Worm (Caenorhabditis elegans): ENCODE measurements around the gene uda-1.

The uda-1 gene

DNA sequence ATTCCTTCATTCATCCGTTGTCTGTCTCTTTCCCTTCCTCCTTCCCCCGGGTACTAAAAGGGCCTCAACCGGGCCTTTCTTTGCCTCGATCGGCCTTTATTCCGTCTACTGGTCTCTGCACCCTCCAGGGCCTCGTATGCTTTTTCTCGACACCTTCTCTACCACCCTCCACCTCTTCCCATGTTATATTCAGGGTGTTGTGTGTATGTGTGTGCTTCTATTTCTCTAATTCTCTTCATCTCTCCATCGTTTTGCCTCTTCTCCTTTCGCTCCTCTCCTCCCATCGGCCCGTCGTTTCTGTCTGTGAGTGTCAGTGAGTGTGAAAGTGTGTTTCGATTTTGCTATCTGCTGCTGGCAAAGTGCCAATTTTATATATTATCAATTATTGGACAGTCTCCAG is 35.3 kb downstream of the uda-1 start (continued):
- TF ChIP-seq ceh-58 (GFP tag; IDR thresholded peaks at IDR 0.05) = no peak
- TF ChIP-seq tbx-9 (tag; optimal IDR thresholded peaks at IDR 0.05; ENCODE audit: borderline replicate concordance) = no peak
- TF ChIP-seq F49E8.2 (tag; optimal IDR thresholded peaks at IDR 0.05; ENCODE audit: insufficient read depth) = no peak
- no peak for TF ChIP-seq ceh-100 (GFP tag; IDR thresholded peaks at IDR 0.05)
- TF ChIP-seq mes-4 (tag; optimal IDR thresholded peaks at IDR 0.05) = no peak
- TF ChIP-seq sea-2 (GFP tag; IDR thresholded peaks at IDR 0.05) = no peak
- TF ChIP-seq attf-5 (GFP tag; optimal IDR thresholded peaks at IDR 0.05) = peak; percentile 32
- no peak for TF ChIP-seq snpc-4 (GFP tag; optimal IDR thresholded peaks at IDR 0.05)
- peak in 2 of 4 experiments; percentile 31 to 48 for TF ChIP-seq snpc-4 (tag; optimal IDR thresholded peaks at IDR 0.05)
- TF ChIP-seq lin-35 (GFP tag; optimal IDR thresholded peaks at IDR 0.05) = peak in 1 of 3 experiments; percentile 28
- 0 out of 2 replicates have a peak, but pooled peaks have one; percentile 55 for TF ChIP-seq nfyb-1 (GFP tag; IDR thresholded peaks at IDR 0.05)
- TF ChIP-seq ztf-3 (GFP tag; optimal IDR thresholded peaks at IDR 0.05) = no peak
- no peak for TF ChIP-seq sdz-38 (tag; optimal IDR thresholded peaks at IDR 0.05)
- no peak for TF ChIP-seq him-1 (tag; optimal IDR thresholded peaks at IDR 0.05)
- TF ChIP-seq C06A6.2 (GFP tag; conservative IDR thresholded peaks at IDR 0.05) = 0 out of 2 replicates have a peak, but pooled peaks have one; percentile 15
- no peak for TF ChIP-seq rcor-1 (GFP tag; IDR thresholded peaks at IDR 0.05)
- TF ChIP-seq nfya-1 (tag; optimal IDR thresholded peaks at IDR 0.05; ENCODE audit: borderline replicate concordance, insufficient read depth) = no peak
- no peak for TF ChIP-seq F39B2.1 (GFP tag; IDR thresholded peaks at IDR 0.05)
- no peak for TF ChIP-seq ztf-25 (GFP tag; IDR thresholded peaks at IDR 0.05)
- TF ChIP-seq lin-26 (GFP tag; IDR thresholded peaks at IDR 0.05) = no peak
- TF ChIP-seq dox-1 (GFP tag; IDR thresholded peaks at IDR 0.05) = peak; percentile 69
- no peak for TF ChIP-seq ZK185.1 (tag; optimal IDR thresholded peaks at IDR 0.05; ENCODE audit: poor library complexity, severe bottlenecking)
- no peak for TF ChIP-seq unc-62 (GFP tag; optimal IDR thresholded peaks at IDR 0.05)
- TF ChIP-seq pha-4 (tag; optimal IDR thresholded peaks at IDR 0.05) = peak; percentile 62
- no peak for TF ChIP-seq efl-1 (GFP tag; optimal IDR thresholded peaks at IDR 0.05)
- peak; percentile 48 for TF ChIP-seq egrh-3 (GFP tag; IDR thresholded peaks at IDR 0.05)
- no peak for TF ChIP-seq lag-1 (GFP tag; IDR thresholded peaks at IDR 0.05)
- TF ChIP-seq F22D6.2 (tag; optimal IDR thresholded peaks at IDR 0.05) = no peak
- TF ChIP-seq T26A5.8 (tag; optimal IDR thresholded peaks at IDR 0.05) = no peak
- TF ChIP-seq lin-54 (GFP tag; optimal IDR thresholded peaks at IDR 0.05) = peak; percentile 36
- TF ChIP-seq F52B5.7 (tag; optimal IDR thresholded peaks at IDR 0.05) = no peak
- no peak for TF ChIP-seq D2030.7 (GFP tag; IDR thresholded peaks at IDR 0.05)
- peak; percentile 54 for TF ChIP-seq ztf-26 (tag; optimal IDR thresholded peaks at IDR 0.05)
- TF ChIP-seq repo-1 (tag; optimal IDR thresholded peaks at IDR 0.05) = no peak
- TF ChIP-seq dpl-1 (GFP tag; optimal IDR thresholded peaks at IDR 0.05) = no peak
- no peak for TF ChIP-seq hrde-1 (tag; optimal IDR thresholded peaks at IDR 0.05; ENCODE audit: borderline replicate concordance)
- TF ChIP-seq C17E4.6 (GFP tag; IDR thresholded peaks at IDR 0.05) = no peak
- TF ChIP-seq Y53F4B.3 (GFP tag; IDR thresholded peaks at IDR 0.05) = no peak
- TF ChIP-seq tlf-1 (GFP tag; optimal IDR thresholded peaks at IDR 0.05) = no peak
- TF ChIP-seq nhr-120 (GFP tag; IDR thresholded peaks at IDR 0.05) = no peak
- TF ChIP-seq ama-1 (optimal IDR thresholded peaks at IDR 0.05) = no peak
- TF ChIP-seq ama-1 (GFP tag; optimal IDR thresholded peaks at IDR 0.05) = no peak
- no peak for TF ChIP-seq lsl-1 (GFP tag; optimal IDR thresholded peaks at IDR 0.05)
- TF ChIP-seq ceh-27 (GFP tag; optimal IDR thresholded peaks at IDR 0.05) = peak; percentile 48
- TF ChIP-seq cebp-1 (GFP tag; IDR thresholded peaks at IDR 0.05) = peak; percentile 36; the same call in 1 of the 2 replicates
- TF ChIP-seq cebp-1 (tag; optimal IDR thresholded peaks at IDR 0.05) = peak; percentile 71
- TF ChIP-seq lin-40 (tag; optimal IDR thresholded peaks at IDR 0.05) = peak; percentile 55
- no peak for TF ChIP-seq zim-3 (tag; optimal IDR thresholded peaks at IDR 0.05)
- TF ChIP-seq ztf-18 (tag; optimal IDR thresholded peaks at IDR 0.05) = peak; percentile 19
- TF ChIP-seq mel-28 (tag; optimal IDR thresholded peaks at IDR 0.05; ENCODE audit: borderline replicate concordance) = no peak
